Comparison of ENCODE assay signal across 4 fruit fly cellular contexts in genomic region chrX:17244854-17245253, dm6.
TF ChIP-seq lines count a peak whose summit lies in the region.

Gene CG8915, minus strand, starts transcription at chrX:17245001.

- TF ChIP-seq CTCF in whole organism, embryonic (GFP tag; optimal IDR thresholded peaks at IDR 0.05; lab: Kevin White, UChicago) = no peak

TF ChIP-seq in whole organism, adult, 20 proteins besides CTCF, POLR2A, EP300 and RAD21:
- no peak for TF ChIP-seq CG7101 (tag; optimal IDR thresholded peaks at IDR 0.05; lab: Kevin White, UChicago)
- peak; percentile 2 for TF ChIP-seq CG5204 (GFP tag; optimal IDR thresholded peaks at IDR 0.05; lab: Kevin White, UChicago)
- TF ChIP-seq bab1 (GFP tag; optimal IDR thresholded peaks at IDR 0.05; lab: Kevin White, UChicago) = peak; percentile 42
- no peak for TF ChIP-seq tj (GFP tag; optimal IDR thresholded peaks at IDR 0.05; lab: Kevin White, UChicago)

TF ChIP-seq in whole organism, embryonic, 481 proteins besides CTCF, POLR2A, EP300 and RAD21 (continues in another document):
- TF ChIP-seq CG11723 (GFP tag; optimal IDR thresholded peaks at IDR 0.05; lab: Kevin White, UChicago) (no peak), Rx (GFP tag; IDR thresholded peaks at IDR 0.05; lab: Robert Waterston, UW) (no peak), CG7928 (GFP tag; optimal IDR thresholded peaks at IDR 0.05; lab: Kevin White, UChicago) (no peak), Elba2 (GFP tag; optimal IDR thresholded peaks at IDR 0.05; lab: Kevin White, UChicago) (no peak), danr (GFP tag; IDR thresholded peaks at IDR 0.05; lab: Robert Waterston, UW) (no peak), jumu (GFP tag; optimal IDR thresholded peaks at IDR 0.05; lab: Kevin White, UChicago) (no peak), aop (GFP tag; IDR thresholded peaks at IDR 0.05; lab: Robert Waterston, UW) (no peak), her (GFP tag; optimal IDR thresholded peaks at IDR 0.05; lab: Kevin White, UChicago) (no peak), shn (GFP tag; optimal IDR thresholded peaks at IDR 0.05; lab: Kevin White, UChicago) (no peak), fru (optimal IDR thresholded peaks at IDR 0.05; lab: Kevin White, UChicago) (no peak), row (GFP tag; IDR thresholded peaks at IDR 0.05; lab: Robert Waterston, UW) (peak; percentile 41), Dip3 (GFP tag; optimal IDR thresholded peaks at IDR 0.05; lab: Kevin White, UChicago) (no peak), pnt (GFP tag; optimal IDR thresholded peaks at IDR 0.05; lab: Kevin White, UChicago) (no peak), CG6689 (GFP tag; IDR thresholded peaks at IDR 0.05; lab: Robert Waterston, UW) (no peak), Scr (GFP tag; IDR thresholded peaks at IDR 0.05; lab: Robert Waterston, UW; ENCODE audit: partially characterized antibody) (peak; percentile 49), zen2 (GFP tag; IDR thresholded peaks at IDR 0.05; lab: Robert Waterston, UW; ENCODE audit: partially characterized antibody) (peak; percentile 63), CG14860 (GFP tag; IDR thresholded peaks at IDR 0.05; lab: Robert Waterston, UW; ENCODE audit: partially characterized antibody) (peak; percentile 45), CG12942 (GFP tag; optimal IDR thresholded peaks at IDR 0.05; lab: Kevin White, UChicago) (no peak), CG8359 (GFP tag; optimal IDR thresholded peaks at IDR 0.05; lab: Kevin White, UChicago; ENCODE audit: borderline replicate concordance) (no peak), Sry-δ (GFP tag; optimal IDR thresholded peaks at IDR 0.05; lab: Kevin White, UChicago) (peak; percentile 35), sisA (GFP tag; IDR thresholded peaks at IDR 0.05; lab: Robert Waterston, UW) (no peak), ems (GFP tag; optimal IDR thresholded peaks at IDR 0.05; lab: Kevin White, UChicago) (no peak), D19B (GFP tag; optimal IDR thresholded peaks at IDR 0.05; lab: Kevin White, UChicago) (no peak), CG8388 (GFP tag; optimal IDR thresholded peaks at IDR 0.05; lab: Kevin White, UChicago) (no peak), tna (GFP tag; IDR thresholded peaks at IDR 0.05; lab: Robert Waterston, UW; ENCODE audit: partially characterized antibody) (peak; percentile 54), CG11560 (tag; IDR thresholded peaks at IDR 0.05; lab: Robert Waterston, UW) (no peak), HHEX (GFP tag; optimal IDR thresholded peaks at IDR 0.05; lab: Kevin White, UChicago) (no peak), Mad (GFP tag; optimal IDR thresholded peaks at IDR 0.05; lab: Kevin White, UChicago) (no peak), CG12659 (GFP tag; optimal IDR thresholded peaks at IDR 0.05; lab: Kevin White, UChicago) (peak; percentile 32), CG13123 (GFP tag; optimal IDR thresholded peaks at IDR 0.05; lab: Kevin White, UChicago) (no peak)

TF ChIP-seq in whole organism, prepupa, 60 proteins besides CTCF, POLR2A, EP300 and RAD21:
- no peak for TF ChIP-seq Eip93F (GFP tag; optimal IDR thresholded peaks at IDR 0.05; lab: Kevin White, UChicago)
- no peak for TF ChIP-seq topi (GFP tag; optimal IDR thresholded peaks at IDR 0.05; lab: Kevin White, UChicago)
- TF ChIP-seq acj6 (GFP tag; optimal IDR thresholded peaks at IDR 0.05; lab: Kevin White, UChicago) = no peak
- TF ChIP-seq CG10631 (GFP tag; optimal IDR thresholded peaks at IDR 0.05; lab: Kevin White, UChicago) = no peak
- TF ChIP-seq Eip78C (GFP tag; lab: Kevin White, UChicago) = peak; percentile 46
- TF ChIP-seq CG16779 (tag; optimal IDR thresholded peaks at IDR 0.05; lab: Kevin White, UChicago) = no peak
- no peak for TF ChIP-seq fd85E (GFP tag; optimal IDR thresholded peaks at IDR 0.05; lab: Kevin White, UChicago)
TF ChIP-seq in whole organism, prepupa: peak in this region for 1.

TF ChIP-seq in whole organism, wandering third instar larva, 38 proteins besides CTCF, POLR2A, EP300 and RAD21:
- TF ChIP-seq rgr (GFP tag; optimal IDR thresholded peaks at IDR 0.05; lab: Kevin White, UChicago) (peak; percentile 32), jim (GFP tag; optimal IDR thresholded peaks at IDR 0.05; lab: Kevin White, UChicago) (no peak)
